Worm (Caenorhabditis elegans): Measurements from ENCODE around the gene T09A5.15.

ce11 chrII:7857485-7858010 is at the start of gene T09A5.15, which contains the start of gene cec-3:
- TF ChIP-seq elt-1 (tag; optimal IDR thresholded peaks at IDR 0.05; ENCODE audit: borderline replicate concordance, insufficient read depth) (no peak), nhr-237 (tag; optimal IDR thresholded peaks at IDR 0.05) (peak; percentile 65), snpc-4 (tag; optimal IDR thresholded peaks at IDR 0.05) (no peak), elt-3 (tag; optimal IDR thresholded peaks at IDR 0.05) (no peak), lin-13 (tag; optimal IDR thresholded peaks at IDR 0.05) (no peak), mep-1 (tag; optimal IDR thresholded peaks at IDR 0.05) (peak; percentile 9), ces-1 (GFP tag; optimal IDR thresholded peaks at IDR 0.05) (peak; percentile 54), nhr-2 (tag; optimal IDR thresholded peaks at IDR 0.05) (no peak), mab-5 (tag; optimal IDR thresholded peaks at IDR 0.05) (peak; percentile 28), unc-62 (GFP tag; optimal IDR thresholded peaks at IDR 0.05) (no peak), nhr-12 (tag; optimal IDR thresholded peaks at IDR 0.05) (no peak), lsy-2 (tag; optimal IDR thresholded peaks at IDR 0.05) (peak; percentile 24), unc-39 (tag; optimal IDR thresholded peaks at IDR 0.05) (no peak)
